Worm (Caenorhabditis elegans): ENCODE results near the gene grdn-1.

grdn-1 gene

DNA sequence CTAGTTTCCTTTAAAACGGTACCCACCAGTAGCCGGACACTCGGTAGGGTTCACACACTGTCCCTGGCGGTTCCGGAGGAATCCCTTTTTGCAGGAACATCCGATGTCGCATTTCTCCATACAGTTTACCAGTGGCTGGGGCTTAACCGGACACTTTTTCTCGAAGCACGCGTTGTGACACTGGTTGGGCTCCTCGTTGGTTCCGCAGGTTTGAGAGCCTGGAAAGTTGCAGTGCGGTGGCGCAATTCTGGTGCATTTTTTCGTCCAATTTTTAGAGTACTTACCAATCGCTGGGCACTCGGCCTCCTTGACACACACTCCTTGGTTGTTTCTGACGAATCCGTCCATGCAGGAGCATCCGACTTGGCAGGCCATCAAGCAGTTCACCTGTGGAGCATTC, 69.8 kb downstream of the grdn-1 start:
- no peak for TF ChIP-seq lin-39 (tag; optimal IDR thresholded peaks at IDR 0.05)
- no peak for TF ChIP-seq nhr-19 (GFP tag; conservative IDR thresholded peaks at IDR 0.05)
- no peak for TF ChIP-seq sox-4 (tag; optimal IDR thresholded peaks at IDR 0.05)
- TF ChIP-seq lir-3 (tag; optimal IDR thresholded peaks at IDR 0.05; ENCODE audit: poor library complexity) = no peak
- TF ChIP-seq hpl-2 (GFP tag; optimal IDR thresholded peaks at IDR 0.05) = no peak

Measured in whole organism, L1 larva.